Worm (Caenorhabditis elegans) whole organism, young adult: ENCODE measurements around the gene pro-2.
A peak's percentile ranks its signal among the peaks of the same experiment; 100 is the strongest.

ENCODE experiments used
- egrh-3 ChIP-seq: fragments of 200-800 bp; sonication (Bioruptor generic); IDR thresholded peaks from 2 replicates; pipeline ENCODE4 v1.3.6; 2022; ENCODE audit warnings: missing genetic modification reagents, missing genetic modification characterization, missing compliant biosample characterization
- lin-35 ChIP-seq, 3 experiments: fragments of 150-350 bp in 2 of 3; sonication (generic microtip) in 1 of 3; optimal IDR thresholded peaks; 2 replicates each; lab custom pipeline; 2014 to 2018; ENCODE audit warnings: missing biosample characterization in 3 of 3, missing genetic modification characterization in 3 of 3, missing genetic modification reagents in 3 of 3
- zfh-2 ChIP-seq: fragments of 200-800 bp; sonication (Bioruptor generic); conservative IDR thresholded peaks from 2 replicates; pipeline ENCODE4 v1.3.6; 2022; ENCODE audit warnings: missing genetic modification reagents, missing genetic modification characterization, missing compliant biosample characterization
- ztf-25 ChIP-seq: fragments of 200-800 bp; sonication (Bioruptor generic); IDR thresholded peaks from 2 replicates; pipeline ENCODE4 v1.3.6; 2022; ENCODE audit warnings: missing genetic modification reagents, missing genetic modification characterization, missing compliant biosample characterization

ce11 chrII:10379546-10379945, 34.6 kb upstream of the pro-2 start:
- TF ChIP-seq ztf-25 (GFP tag; lab: Robert Waterston, UW) = no peak
- peak; percentile 53; the same call in 1 of the 2 replicates for TF ChIP-seq zfh-2 (GFP tag; lab: Robert Waterston, UW)
- TF ChIP-seq lin-35 (GFP tag; optimal IDR thresholded peaks at IDR 0.05; lab: Kevin White, UChicago) = no peak
- 0 out of 2 replicates have a peak, but pooled peaks have one; percentile 30 for TF ChIP-seq egrh-3 (GFP tag; lab: Robert Waterston, UW)
